Fruit fly (Drosophila melanogaster): ENCODE data around the gene CG15042.

Gene CG15042

dm6 chrX:18558583-18558982 lies 30.5 kb upstream of the CG15042 start:
- no peak for TF ChIP-seq Smox (GFP tag; optimal IDR thresholded peaks at IDR 0.05)
- peak; percentile 66 for TF ChIP-seq CG32006 (GFP tag; optimal IDR thresholded peaks at IDR 0.05)
- TF ChIP-seq CG6276 (GFP tag; optimal IDR thresholded peaks at IDR 0.05), result peak; percentile 29
- TF ChIP-seq fd85E (GFP tag; optimal IDR thresholded peaks at IDR 0.05), result no peak
- TF ChIP-seq Sox14 (GFP tag; optimal IDR thresholded peaks at IDR 0.05), result peak; percentile 21
- peak; percentile 35 for TF ChIP-seq Ets96B (tag; optimal IDR thresholded peaks at IDR 0.05)
- no peak for TF ChIP-seq CG6854 (GFP tag; optimal IDR thresholded peaks at IDR 0.05)
- TF ChIP-seq OdsH (GFP tag; optimal IDR thresholded peaks at IDR 0.05), result peak; percentile 44
- peak; percentile 36 for TF ChIP-seq CG10631 (GFP tag; optimal IDR thresholded peaks at IDR 0.05)
- no peak for TF ChIP-seq Hr38 (GFP tag; optimal IDR thresholded peaks at IDR 0.05)
- TF ChIP-seq fd59A (GFP tag; optimal IDR thresholded peaks at IDR 0.05), result peak; percentile 33
- peak; percentile 65 for TF ChIP-seq Hr4 (GFP tag; optimal IDR thresholded peaks at IDR 0.05)
- TF ChIP-seq salr (GFP tag; optimal IDR thresholded peaks at IDR 0.05), result peak in 1 of 2 experiments; percentile 25
- TF ChIP-seq acj6 (GFP tag; optimal IDR thresholded peaks at IDR 0.05), result peak; percentile 46
- peak; percentile 11 for TF ChIP-seq spab (GFP tag; optimal IDR thresholded peaks at IDR 0.05)
- TF ChIP-seq lz (GFP tag; optimal IDR thresholded peaks at IDR 0.05), result no peak
- TF ChIP-seq Hr39 (GFP tag; optimal IDR thresholded peaks at IDR 0.05), result no peak
- TF ChIP-seq CG7368 (GFP tag; optimal IDR thresholded peaks at IDR 0.05), result no peak
- peak; percentile 2 for TF ChIP-seq dsx (GFP tag; optimal IDR thresholded peaks at IDR 0.05; ENCODE audit: poor library complexity, severe bottlenecking)
- TF ChIP-seq CG3919 (GFP tag; optimal IDR thresholded peaks at IDR 0.05), result peak; percentile 35
- peak; percentile 58 for TF ChIP-seq eg (GFP tag; IDR thresholded peaks at IDR 0.05)
- TF ChIP-seq CG4318 (GFP tag; optimal IDR thresholded peaks at IDR 0.05), result peak; percentile 42
- no peak for TF ChIP-seq Sox102F (GFP tag; optimal IDR thresholded peaks at IDR 0.05)
- peak; percentile 18 for TF ChIP-seq CG6792 (GFP tag; optimal IDR thresholded peaks at IDR 0.05)
- TF ChIP-seq CG6163 (GFP tag; IDR thresholded peaks at IDR 0.05), result 0 out of 3 replicates have a peak, but pooled peaks have one; percentile 42
- no peak for TF ChIP-seq CG34406 (GFP tag; optimal IDR thresholded peaks at IDR 0.05)
- peak; percentile 30 for TF ChIP-seq CG11762 (GFP tag; optimal IDR thresholded peaks at IDR 0.05; ENCODE audit: insufficient read depth)
- peak; percentile 17 for TF ChIP-seq dac (GFP tag; optimal IDR thresholded peaks at IDR 0.05)
- TF ChIP-seq Gug (GFP tag; IDR thresholded peaks at IDR 0.05), result no peak
- TF ChIP-seq svp (GFP tag), result peak; percentile 53
- no peak for TF ChIP-seq CG11902 (GFP tag; optimal IDR thresholded peaks at IDR 0.05)
- TF ChIP-seq Eip78C (GFP tag), result peak; percentile 85
- TF ChIP-seq CG8632 (GFP tag; optimal IDR thresholded peaks at IDR 0.05), result no peak
- TF ChIP-seq topi (GFP tag; optimal IDR thresholded peaks at IDR 0.05), result peak; percentile 28
- TF ChIP-seq achi (GFP tag; optimal IDR thresholded peaks at IDR 0.05), result peak; percentile 39
- no peak for TF ChIP-seq cyc (GFP tag; optimal IDR thresholded peaks at IDR 0.05)
- no peak for TF ChIP-seq CG16779 (tag; optimal IDR thresholded peaks at IDR 0.05)
- TF ChIP-seq fkh (GFP tag; optimal IDR thresholded peaks at IDR 0.05), result no peak
- no peak; the same call in none of the 3 replicates for TF ChIP-seq CG8119 (GFP tag; IDR thresholded peaks at IDR 0.05)
- no peak for TF ChIP-seq esn (GFP tag; optimal IDR thresholded peaks at IDR 0.05)
- TF ChIP-seq Eip75B (GFP tag; optimal IDR thresholded peaks at IDR 0.05), result peak; percentile 38
- TF ChIP-seq Met (GFP tag; optimal IDR thresholded peaks at IDR 0.05), result peak; percentile 16
- no peak for TF ChIP-seq Eip93F (GFP tag; optimal IDR thresholded peaks at IDR 0.05)
- peak; percentile 1 for TF ChIP-seq CG1621 (tag; optimal IDR thresholded peaks at IDR 0.05)
- no peak for TF ChIP-seq CG31627 (GFP tag; optimal IDR thresholded peaks at IDR 0.05)
- no peak for TF ChIP-seq Ets21C (GFP tag; optimal IDR thresholded peaks at IDR 0.05)
- peak; percentile 35 for TF ChIP-seq CG6808 (GFP tag; optimal IDR thresholded peaks at IDR 0.05)
- TF ChIP-seq vri (GFP tag; optimal IDR thresholded peaks at IDR 0.05), result no peak
- no peak for TF ChIP-seq Lpt (GFP tag; optimal IDR thresholded peaks at IDR 0.05)
- TF ChIP-seq CG8319 (GFP tag; optimal IDR thresholded peaks at IDR 0.05), result no peak
- peak; percentile 49; the same call in 1 of the 2 replicates for TF ChIP-seq CG11294 (GFP tag; IDR thresholded peaks at IDR 0.05)
- TF ChIP-seq ss (GFP tag; optimal IDR thresholded peaks at IDR 0.05), result peak; percentile 31 to 32
